Fruit fly (Drosophila melanogaster) whole organism, wandering third instar larva: ENCODE results near the gene CG15199.

Experiments used
- Abd-B ChIP-seq: fragments of >200 bp; optimal IDR thresholded peaks from 2 replicates; lab custom pipeline; 2017; ENCODE audit warnings: missing biosample characterization, missing genetic modification characterization
- CrebA ChIP-seq: fragments of 200-800 bp; sonication (Bioruptor generic); optimal IDR thresholded peaks from 2 replicates; lab custom pipeline; 2016; ENCODE audit warnings: missing biosample characterization, mild to moderate bottlenecking, missing genetic modification characterization, borderline replicate concordance
- Dif ChIP-seq: fragments of 200-275, 200-300 bp; sonication (Bioruptor generic); optimal IDR thresholded peaks from 2 replicates; lab custom pipeline; 2018; ENCODE audit warnings: missing biosample characterization, missing genetic modification characterization; ENCODE audit not compliant: partially characterized antibody
- Hnf4 ChIP-seq: fragments of 200-800 bp; sonication (Bioruptor generic); optimal IDR thresholded peaks from 2 replicates; lab custom pipeline; 2016; ENCODE audit warnings: missing biosample characterization, mild to moderate bottlenecking, missing genetic modification characterization
- OdsH ChIP-seq: fragments of 200-800 bp; sonication (Bioruptor generic); optimal IDR thresholded peaks from 2 replicates; lab custom pipeline; 2016; ENCODE audit warnings: missing biosample characterization, mild to moderate bottlenecking, missing genetic modification characterization
- Sp1 ChIP-seq: fragments of 200-800 bp; sonication (Bioruptor generic); optimal IDR thresholded peaks from 3 replicates; lab custom pipeline; 2019; ENCODE audit warnings: missing biosample characterization, mild to moderate bottlenecking, missing genetic modification characterization, moderate library complexity
- jim ChIP-seq: fragments of 175-275, 200-325 bp; sonication (Bioruptor generic); optimal IDR thresholded peaks from 2 replicates; lab custom pipeline; 2016; ENCODE audit warnings: missing biosample characterization, mild to moderate bottlenecking, missing genetic modification characterization
- lola ChIP-seq: fragments of >200 bp; optimal IDR thresholded peaks from 2 replicates; lab custom pipeline; 2017; ENCODE audit warnings: missing biosample characterization, missing genetic modification characterization
- pan ChIP-seq: fragments of >200 bp; optimal IDR thresholded peaks from 2 replicates; lab custom pipeline; 2017
- rgr ChIP-seq: fragments of 200-800 bp; sonication (Bioruptor generic); optimal IDR thresholded peaks from 3 replicates; lab custom pipeline; 2016; ENCODE audit warnings: missing biosample characterization, mild to moderate bottlenecking, missing genetic modification characterization
- sage ChIP-seq: fragments of 200-800 bp; sonication (Bioruptor generic); optimal IDR thresholded peaks from 2 replicates; lab custom pipeline; 2016; ENCODE audit warnings: missing biosample characterization, mild to moderate bottlenecking, missing genetic modification characterization
- usp ChIP-seq: fragments of >200 bp; optimal IDR thresholded peaks from 2 replicates; lab custom pipeline; 2017; ENCODE audit warnings: missing biosample characterization, missing genetic modification characterization
- woc ChIP-seq: sonication (Bioruptor generic); optimal IDR thresholded peaks from 2 replicates; lab custom pipeline; 2016; ENCODE audit warnings: missing biosample characterization, mild to moderate bottlenecking, missing genetic modification characterization

dm6 chrX:11124126-11124748 is 17.4 kb downstream of the CG15199 start, which contains the start of gene CG11122:
- TF ChIP-seq jim (GFP tag; lab: Kevin White, UChicago) (peak; percentile 24), sage (GFP tag; lab: Kevin White, UChicago) (no peak), CrebA (GFP tag; lab: Kevin White, UChicago) (no peak), pan (no peak), Abd-B (GFP tag; lab: Kevin White, UChicago) (no peak), Sp1 (GFP tag; lab: Kevin White, UChicago) (no peak), usp (GFP tag; lab: Kevin White, UChicago) (no peak), Hnf4 (no peak), rgr (GFP tag; lab: Kevin White, UChicago) (no peak), lola (GFP tag; lab: Kevin White, UChicago) (no peak), woc (GFP tag; lab: Kevin White, UChicago) (no peak), OdsH (no peak), Dif (GFP tag; lab: Kevin White, UChicago) (no peak)
